Fruit fly (Drosophila melanogaster): ENCODE measurements around the gene CG14837.

- TF ChIP-seq ttk (optimal IDR thresholded peaks at IDR 0.05) (no peak), h (optimal IDR thresholded peaks at IDR 0.05) (no peak)
Observed at dm6 chr3L:7583154-7583553, 23.3 kb upstream of the CG14837 start, which contains the start of gene mmm.
